Worm (Caenorhabditis elegans) whole organism, L1 larva: Measurements from ENCODE around the gene unc-18.

Experiments used
- C04F5.9 ChIP-seq: sonication (generic microtip); optimal IDR thresholded peaks from 2 replicates; lab custom pipeline; 2016; ENCODE audit warnings: missing genetic modification characterization, missing compliant biosample characterization
- C16A3.4 ChIP-seq: fragments of 150-350 bp; optimal IDR thresholded peaks from 2 replicates; lab custom pipeline; 2014; ENCODE audit warnings: missing biosample characterization, missing genetic modification characterization
- C34B4.2 ChIP-seq: sonication (generic microtip); optimal IDR thresholded peaks from 2 replicates; lab custom pipeline; 2017; ENCODE audit warnings: mild to moderate bottlenecking, missing genetic modification characterization, missing compliant biosample characterization
- aha-1 ChIP-seq: fragments of 150-350 bp; optimal IDR thresholded peaks from 2 replicates; lab custom pipeline; 2014; ENCODE audit warnings: missing biosample characterization, missing genetic modification characterization
- alr-1 ChIP-seq: fragments of 200-800 bp; sonication (Bioruptor generic); optimal IDR thresholded peaks from 2 replicates; lab custom pipeline; 2018; ENCODE audit warnings: borderline replicate concordance, mild to moderate bottlenecking, missing genetic modification characterization, missing compliant biosample characterization
- ceh-88 ChIP-seq: fragments of 200-800 bp; sonication (Bioruptor generic); IDR thresholded peaks from 2 replicates; pipeline ENCODE4 v1.3.6; 2022; ENCODE audit warnings: missing genetic modification characterization, missing compliant biosample characterization
- dsc-1 ChIP-seq: sonication (generic microtip); optimal IDR thresholded peaks from 2 replicates; lab custom pipeline; 2016; ENCODE audit warnings: mild to moderate bottlenecking, missing genetic modification characterization, missing compliant biosample characterization
- efl-1 ChIP-seq, 4 experiments: fragments of 150-350 bp; optimal IDR thresholded peaks in 3 of 4; peaks in 1 of 4; 1 replicate in 1 of 4; 2 replicates in 3 of 4; lab custom pipeline; 2014; ENCODE audit warnings: missing biosample characterization in 2 of 4, missing genetic modification characterization in 2 of 4, missing genetic modification reagents in 2 of 4
- elt-2 ChIP-seq: sonication (generic microtip); optimal IDR thresholded peaks from 2 replicates; lab custom pipeline; 2016; ENCODE audit warnings: missing genetic modification characterization, mild to moderate bottlenecking, inconsistent platforms, missing compliant biosample characterization, missing genetic modification reagents
- ets-5 ChIP-seq: fragments of 200-800 bp; sonication (Bioruptor generic); IDR thresholded peaks from 2 replicates; pipeline ENCODE4 v1.3.6; 2022; ENCODE audit warnings: missing genetic modification characterization, missing compliant biosample characterization
- hlh-4 ChIP-seq: sonication (generic microtip); optimal IDR thresholded peaks from 2 replicates; lab custom pipeline; 2016; ENCODE audit warnings: mild to moderate bottlenecking, missing genetic modification characterization, missing compliant biosample characterization
- hpl-2 ChIP-seq: fragments of 150-350 bp; optimal IDR thresholded peaks from 2 replicates; lab custom pipeline; 2014; ENCODE audit warnings: missing biosample characterization, missing genetic modification reagents, missing genetic modification characterization
- irx-1 ChIP-seq: sonication (generic microtip); optimal IDR thresholded peaks from 2 replicates; lab custom pipeline; 2016; ENCODE audit warnings: missing genetic modification characterization, missing compliant biosample characterization
- isw-1 ChIP-seq: fragments of 200-800 bp; sonication (Bioruptor generic); IDR thresholded peaks from 2 replicates; pipeline ENCODE4 v1.3.6; 2022; ENCODE audit warnings: missing genetic modification characterization, missing compliant biosample characterization
- jun-1 ChIP-seq: fragments of 150-350 bp; optimal IDR thresholded peaks from 2 replicates; lab custom pipeline; 2014; ENCODE audit warnings: missing biosample characterization, missing genetic modification reagents, missing genetic modification characterization
- lin-13 ChIP-seq: fragments of 150-350 bp; optimal IDR thresholded peaks from 2 replicates; lab custom pipeline; 2014; ENCODE audit warnings: missing biosample characterization, missing genetic modification reagents, missing genetic modification characterization
- lin-14 ChIP-seq: fragments of 200-800 bp; sonication (Bioruptor generic); optimal IDR thresholded peaks from 2 replicates; lab custom pipeline; 2018; ENCODE audit warnings: mild to moderate bottlenecking, missing genetic modification characterization, moderate library complexity, missing compliant biosample characterization
- lin-15B ChIP-seq: fragments of 150-350 bp; sonication (generic microtip); optimal IDR thresholded peaks from 3 replicates; lab custom pipeline; 2014; ENCODE audit warnings: missing biosample characterization, missing genetic modification characterization
- lin-35 ChIP-seq, 2 experiments: fragments of 150-350 bp; optimal IDR thresholded peaks; 2 replicates each; lab custom pipeline; 2014; ENCODE audit warnings: missing biosample characterization in 2 of 2, missing genetic modification characterization in 2 of 2, missing genetic modification reagents in 2 of 2
- lir-3 ChIP-seq: sonication (generic microtip); optimal IDR thresholded peaks from 2 replicates; lab custom pipeline; 2016; ENCODE audit warnings: mild to moderate bottlenecking, missing genetic modification characterization, moderate library complexity, missing compliant biosample characterization; ENCODE audit not compliant: poor library complexity
- nhr-19 ChIP-seq: fragments of 200-800 bp; sonication (Bioruptor generic); conservative IDR thresholded peaks from 2 replicates; pipeline ENCODE4 v1.3.6; 2022; ENCODE audit warnings: missing genetic modification characterization, missing compliant biosample characterization
- nhr-20 ChIP-seq: sonication (generic microtip); optimal IDR thresholded peaks from 2 replicates; lab custom pipeline; 2016; ENCODE audit warnings: mild to moderate bottlenecking, missing genetic modification characterization, missing compliant biosample characterization
- nhr-47 ChIP-seq: sonication (generic microtip); optimal IDR thresholded peaks from 2 replicates; lab custom pipeline; 2016; ENCODE audit warnings: mild to moderate bottlenecking, missing genetic modification characterization, moderate library complexity, missing compliant biosample characterization
- nhr-71 ChIP-seq: sonication (generic microtip); optimal IDR thresholded peaks from 2 replicates; lab custom pipeline; 2016; ENCODE audit warnings: mild to moderate bottlenecking, missing genetic modification characterization, moderate library complexity, missing compliant biosample characterization
- nhr-76 ChIP-seq: sonication (generic microtip); optimal IDR thresholded peaks from 2 replicates; lab custom pipeline; 2017; ENCODE audit warnings: missing biosample characterization, missing genetic modification characterization
- nhr-77 ChIP-seq: fragments of 150-350 bp; optimal IDR thresholded peaks from 2 replicates; lab custom pipeline; 2014; ENCODE audit warnings: missing biosample characterization, missing genetic modification characterization
- nhr-84 ChIP-seq: sonication (generic microtip); optimal IDR thresholded peaks from 2 replicates; lab custom pipeline; 2017; ENCODE audit warnings: missing biosample characterization, missing genetic modification characterization
- nhr-90 ChIP-seq: sonication (generic microtip); optimal IDR thresholded peaks from 2 replicates; lab custom pipeline; 2016; ENCODE audit warnings: mild to moderate bottlenecking, missing genetic modification characterization, missing compliant biosample characterization; ENCODE audit not compliant: poor library complexity
- pqm-1 ChIP-seq: sonication (generic microtip); optimal IDR thresholded peaks from 3 replicates; lab custom pipeline; 2017; ENCODE audit warnings: missing biosample characterization, missing genetic modification characterization
- tbx-2 ChIP-seq: sonication (generic microtip); optimal IDR thresholded peaks from 2 replicates; lab custom pipeline; 2016; ENCODE audit warnings: missing genetic modification characterization, missing compliant biosample characterization
- tlp-1 ChIP-seq: fragments of 150-350 bp; optimal IDR thresholded peaks from 2 replicates; lab custom pipeline; 2014; ENCODE audit warnings: missing biosample characterization, missing genetic modification characterization
- unc-130 ChIP-seq: fragments of 150-350 bp; optimal IDR thresholded peaks from 2 replicates; lab custom pipeline; 2017; ENCODE audit warnings: missing biosample characterization, missing genetic modification characterization, inconsistent platforms
- unc-86 ChIP-seq: sonication (generic microtip); optimal IDR thresholded peaks from 2 replicates; lab custom pipeline; 2016; ENCODE audit warnings: missing genetic modification characterization, missing compliant biosample characterization
- vab-15 ChIP-seq: sonication (generic microtip); optimal IDR thresholded peaks from 2 replicates; lab custom pipeline; 2017; ENCODE audit warnings: missing genotype, mild to moderate bottlenecking, missing genetic modification characterization, missing compliant biosample characterization
- xbp-1 ChIP-seq: sonication (generic microtip); optimal IDR thresholded peaks from 2 replicates; lab custom pipeline; 2016; ENCODE audit warnings: missing genetic modification characterization, missing compliant biosample characterization

unc-18 gene

DNA sequence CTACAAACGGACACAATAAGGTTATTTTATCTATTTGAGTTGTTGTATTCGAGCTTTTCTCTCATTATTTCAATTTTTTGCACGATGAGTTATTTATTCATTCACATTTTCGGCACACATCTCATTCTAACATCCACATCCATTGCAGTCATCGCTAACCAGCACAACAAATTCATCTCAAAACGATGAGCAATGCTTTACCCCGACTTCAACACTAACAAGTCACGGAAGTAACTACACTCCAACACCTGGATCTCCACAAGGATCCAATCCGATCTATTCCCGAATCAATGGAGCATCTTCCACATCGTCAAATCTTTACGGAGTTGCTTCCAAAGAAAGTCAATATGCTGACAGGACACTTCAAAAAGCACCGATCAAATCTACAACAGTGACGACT, 41.4 kb downstream of the unc-18 start:
- TF ChIP-seq irx-1 (tag; lab: Kevin White, UChicago) = no peak

DNA sequence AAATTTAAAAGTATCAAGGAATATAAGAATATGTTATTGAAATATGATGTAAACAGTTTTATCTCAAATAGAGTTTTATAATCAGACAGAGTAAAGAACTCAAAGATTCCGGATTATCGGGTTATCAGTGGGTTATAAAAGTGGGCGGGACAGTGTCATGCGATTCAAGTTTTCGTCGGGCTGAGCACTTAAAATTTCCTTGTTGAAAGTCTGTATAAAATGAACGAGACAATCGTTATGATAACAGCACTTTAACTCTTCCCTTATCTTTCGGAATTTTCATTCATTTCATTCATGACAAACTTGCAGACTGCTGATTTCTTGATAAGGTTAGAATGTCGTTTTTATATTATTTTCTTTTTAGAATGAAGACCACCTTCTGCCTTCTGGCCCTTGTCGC, 42.9 kb downstream of the unc-18 start, which contains the start of gene spp-14:
spp-14 (plus strand) TSS at position 365 of the 400 bp plus-strand sequence.
- peak; percentile 1 for TF ChIP-seq nhr-90 (tag; lab: Kevin White, UChicago)
- no peak for TF ChIP-seq nhr-47 (tag; lab: Kevin White, UChicago)
- peak; percentile 49 for TF ChIP-seq nhr-71
- TF ChIP-seq hpl-2 (GFP tag; lab: Kevin White, UChicago) = no peak
- peak in 1 of 2 experiments; percentile 41 for TF ChIP-seq lin-35 (GFP tag; optimal IDR thresholded peaks at IDR 0.05; lab: Kevin White, UChicago)
- TF ChIP-seq pqm-1 (tag; lab: Kevin White, UChicago) = no peak
- no peak for TF ChIP-seq xbp-1 (tag; lab: Kevin White, UChicago)
- peak; percentile 99 for TF ChIP-seq elt-2
- TF ChIP-seq C04F5.9 (tag; lab: Kevin White, UChicago) = no peak
- TF ChIP-seq isw-1 (GFP tag; lab: Robert Waterston, UW) = no peak
- TF ChIP-seq jun-1 (tag; lab: Kevin White, UChicago) = peak; percentile 30
- TF ChIP-seq aha-1 (tag; lab: Kevin White, UChicago) = no peak
- no peak for TF ChIP-seq nhr-84 (tag; lab: Kevin White, UChicago)
- TF ChIP-seq lin-15B (tag; lab: Kevin White, UChicago) = no peak
- TF ChIP-seq C34B4.2 = no peak
- peak; percentile 48 for TF ChIP-seq nhr-20 (tag; lab: Kevin White, UChicago)
- peak; percentile 63 for TF ChIP-seq tlp-1 (tag; lab: Kevin White, UChicago)
- TF ChIP-seq lin-14 (GFP tag; lab: Kevin White, UChicago) = peak; percentile 22
- TF ChIP-seq unc-130 = no peak
- no peak for TF ChIP-seq nhr-77 (tag; lab: Kevin White, UChicago)
- no peak for TF ChIP-seq ets-5 (GFP tag; lab: Robert Waterston, UW)
- TF ChIP-seq lin-13 = no peak
- TF ChIP-seq nhr-76 (tag; lab: Kevin White, UChicago) = no peak
- TF ChIP-seq nhr-19 (GFP tag; lab: Robert Waterston, UW) = peak; percentile 29
- peak; percentile 19 for TF ChIP-seq lir-3 (tag; lab: Kevin White, UChicago)
- TF ChIP-seq C16A3.4 (tag; lab: Kevin White, UChicago) = no peak

DNA sequence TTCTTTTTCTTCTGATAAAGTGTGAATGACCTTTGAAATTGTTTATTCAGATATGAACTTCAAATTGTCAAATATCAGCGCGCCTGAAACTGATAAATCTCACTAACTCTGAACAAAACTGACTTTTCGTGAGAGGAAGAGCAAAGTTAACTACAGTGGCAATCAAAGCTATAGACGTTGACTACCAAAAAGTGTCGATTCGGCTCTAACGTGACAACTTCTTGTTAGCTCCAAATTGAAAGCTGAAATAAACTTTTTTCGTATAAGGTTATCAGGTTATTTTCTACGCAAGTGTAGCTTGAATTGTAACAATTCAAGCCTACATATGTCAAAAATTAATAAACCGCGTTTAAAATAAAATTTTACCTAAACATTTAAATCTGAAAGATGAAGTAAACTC, 43.7 kb downstream of the unc-18 start:
- TF ChIP-seq unc-130 = no peak
- TF ChIP-seq ceh-88 (GFP tag; lab: Robert Waterston, UW) = no peak
- no peak for TF ChIP-seq efl-1 (optimal IDR thresholded peaks at IDR 0.05; lab: Kevin White, UChicago)
- TF ChIP-seq efl-1 (GFP tag; optimal IDR thresholded peaks at IDR 0.05 in 1 of 2; lab: Kevin White, UChicago) = peak in 1 of 2 experiments; percentile 90
- no peak for TF ChIP-seq alr-1 (tag; lab: Kevin White, UChicago)
- no peak for TF ChIP-seq vab-15 (tag; lab: Kevin White, UChicago)
- TF ChIP-seq dsc-1 (tag; lab: Kevin White, UChicago) = no peak
- no peak for TF ChIP-seq lir-3 (tag; lab: Kevin White, UChicago)
- TF ChIP-seq nhr-90 (tag; lab: Kevin White, UChicago) = peak; percentile 12
- no peak for TF ChIP-seq hlh-4

DNA sequence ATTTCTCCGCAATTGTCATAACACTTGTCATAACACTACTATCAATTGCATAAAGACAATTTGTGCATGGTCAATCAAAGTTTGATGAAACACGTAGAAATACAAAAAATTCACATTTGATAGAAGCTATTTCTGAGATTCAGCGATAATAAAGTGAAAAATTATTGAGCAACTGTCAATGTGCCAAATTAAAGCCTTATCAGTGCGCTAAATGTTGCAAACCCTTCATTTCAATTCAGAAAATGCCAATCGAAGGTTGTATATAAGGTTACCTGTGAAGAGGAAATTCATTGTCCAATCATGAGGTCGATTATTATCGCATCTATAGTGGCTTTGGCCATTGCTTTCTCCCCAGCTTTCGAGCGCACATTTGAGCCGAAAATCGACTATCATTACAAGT, 44.9 kb downstream of the unc-18 start, which contains the start of gene vit-1:
vit-1 (plus strand) TSS at position 289 of the 400 bp plus-strand sequence.
- no peak for TF ChIP-seq tbx-2 (tag; lab: Kevin White, UChicago)
- TF ChIP-seq pqm-1 (tag; lab: Kevin White, UChicago) = no peak
- TF ChIP-seq nhr-20 (tag; lab: Kevin White, UChicago) = no peak
- no peak for TF ChIP-seq irx-1 (tag; lab: Kevin White, UChicago)
- no peak for TF ChIP-seq unc-86
